Worm (Caenorhabditis elegans): Measurements from ENCODE around the gene exo-1.

DNA sequence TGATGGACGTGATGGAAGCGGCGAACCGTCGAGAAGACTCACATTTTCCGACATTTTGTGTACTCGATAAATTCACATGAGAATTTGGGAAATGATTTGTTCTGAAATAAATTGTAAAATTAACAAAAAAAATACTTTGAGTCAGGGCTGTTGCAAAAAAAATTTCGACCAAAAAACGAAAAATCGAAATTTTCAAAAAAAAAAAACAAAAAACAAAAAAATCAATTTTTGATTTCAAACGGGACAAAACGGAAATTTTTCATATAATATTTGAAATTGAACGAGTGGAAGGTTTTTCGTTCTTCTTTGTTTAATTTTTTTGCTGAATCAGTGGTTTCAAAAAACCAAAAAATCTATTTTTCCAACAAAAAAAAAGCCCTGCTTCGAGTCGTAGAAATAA lies 31.9 kb downstream of the exo-1 start, which contains the start of gene cua-1:
- TF ChIP-seq nhr-77 (tag; optimal IDR thresholded peaks at IDR 0.05) (no peak), pqm-1 (tag; optimal IDR thresholded peaks at IDR 0.05) (no peak), egl-27 (tag; optimal IDR thresholded peaks at IDR 0.05) (no peak), lin-39 (tag; optimal IDR thresholded peaks at IDR 0.05) (no peak), nhr-12 (tag; optimal IDR thresholded peaks at IDR 0.05) (no peak), snpc-4 (tag; optimal IDR thresholded peaks at IDR 0.05) (no peak), ces-1 (GFP tag; optimal IDR thresholded peaks at IDR 0.05) (no peak), dpl-1 (GFP tag; optimal IDR thresholded peaks at IDR 0.05) (no peak), unc-130 (tag; optimal IDR thresholded peaks at IDR 0.05) (no peak), jun-1 (tag; optimal IDR thresholded peaks at IDR 0.05) (no peak)
